Worm (Caenorhabditis elegans) whole organism, L1 larva: ENCODE results near the gene sri-6.

Experiments used
- C34B4.2 ChIP-seq: sonication (generic microtip); optimal IDR thresholded peaks from 2 replicates; lab custom pipeline; 2017; ENCODE audit warnings: mild to moderate bottlenecking, missing genetic modification characterization, missing compliant biosample characterization
- F16B12.6 ChIP-seq: fragments of 150-350 bp; optimal IDR thresholded peaks from 2 replicates; lab custom pipeline; 2014; ENCODE audit warnings: missing biosample characterization, missing genetic modification characterization
- aly-2 ChIP-seq: fragments of 150-350 bp; optimal IDR thresholded peaks from 2 replicates; lab custom pipeline; 2014; ENCODE audit warnings: missing biosample characterization, missing genetic modification characterization
- ama-1 ChIP-seq: fragments of 150-350 bp; optimal IDR thresholded peaks from 2 replicates; lab custom pipeline; 2014
- blmp-1 ChIP-seq: fragments of 150-350 bp; optimal IDR thresholded peaks from 2 replicates; lab custom pipeline; 2014; ENCODE audit warnings: missing biosample characterization, missing genetic modification characterization
- ceh-63 ChIP-seq: fragments of 200-800 bp; sonication (Bioruptor generic); optimal IDR thresholded peaks from 2 replicates; lab custom pipeline; 2018; ENCODE audit warnings: mild to moderate bottlenecking, missing genetic modification characterization, missing compliant biosample characterization
- ceh-88 ChIP-seq: fragments of 200-800 bp; sonication (Bioruptor generic); IDR thresholded peaks from 2 replicates; pipeline ENCODE4 v1.3.6; 2022; ENCODE audit warnings: missing genetic modification characterization, missing compliant biosample characterization
- ces-1 ChIP-seq: fragments of 150-350 bp; optimal IDR thresholded peaks from 2 replicates; lab custom pipeline; 2014; ENCODE audit warnings: missing biosample characterization, missing genetic modification reagents, missing genetic modification characterization
- dpl-1 ChIP-seq, 3 experiments: fragments of 150-350 bp in 2 of 3; sonication (generic microtip) in 1 of 3; optimal IDR thresholded peaks; 2 replicates each; lab custom pipeline; 2014 to 2017; ENCODE audit warnings: missing biosample characterization in 3 of 3, missing genetic modification characterization in 3 of 3, missing genetic modification reagents in 3 of 3
- efl-1 ChIP-seq, 4 experiments: fragments of 150-350 bp; optimal IDR thresholded peaks in 3 of 4; peaks in 1 of 4; 1 replicate in 1 of 4; 2 replicates in 3 of 4; lab custom pipeline; 2014; ENCODE audit warnings: missing biosample characterization in 2 of 4, missing genetic modification characterization in 2 of 4, missing genetic modification reagents in 2 of 4
- egl-13 ChIP-seq: sonication (generic microtip); optimal IDR thresholded peaks from 2 replicates; lab custom pipeline; 2016; ENCODE audit warnings: missing genotype, missing genetic modification reagents, missing genetic modification characterization, missing compliant biosample characterization
- elt-2 ChIP-seq: sonication (generic microtip); optimal IDR thresholded peaks from 2 replicates; lab custom pipeline; 2016; ENCODE audit warnings: missing genetic modification characterization, mild to moderate bottlenecking, inconsistent platforms, missing compliant biosample characterization, missing genetic modification reagents
- elt-3 ChIP-seq, 6 experiments: fragments of 150-350 bp in 1 of 6; sonication (generic microtip); optimal IDR thresholded peaks; 2 replicates each; lab custom pipeline; 2017 to 2018; ENCODE audit warnings: missing biosample characterization in 6 of 6, missing genetic modification characterization in 6 of 6, inconsistent platforms in 1 of 6
- ets-5 ChIP-seq: fragments of 200-800 bp; sonication (Bioruptor generic); IDR thresholded peaks from 2 replicates; pipeline ENCODE4 v1.3.6; 2022; ENCODE audit warnings: missing genetic modification characterization, missing compliant biosample characterization
- fkh-10 ChIP-seq: sonication (generic microtip); optimal IDR thresholded peaks from 2 replicates; lab custom pipeline; 2017; ENCODE audit warnings: missing biosample characterization, missing genetic modification reagents, missing genetic modification characterization
- fkh-4 ChIP-seq: sonication (generic microtip); optimal IDR thresholded peaks from 2 replicates; lab custom pipeline; 2016; ENCODE audit warnings: missing compliant biosample characterization, missing genetic modification characterization, borderline replicate concordance
- hlh-17 ChIP-seq: fragments of 200-800 bp; sonication (Bioruptor generic); optimal IDR thresholded peaks from 2 replicates; lab custom pipeline; 2018; ENCODE audit warnings: missing genetic modification characterization, mild to moderate bottlenecking, missing compliant biosample characterization, moderate library complexity, borderline replicate concordance
- hlh-4 ChIP-seq: sonication (generic microtip); optimal IDR thresholded peaks from 2 replicates; lab custom pipeline; 2016; ENCODE audit warnings: mild to moderate bottlenecking, missing genetic modification characterization, missing compliant biosample characterization
- jun-1 ChIP-seq: fragments of 150-350 bp; optimal IDR thresholded peaks from 2 replicates; lab custom pipeline; 2014; ENCODE audit warnings: missing biosample characterization, missing genetic modification reagents, missing genetic modification characterization
- lin-13 ChIP-seq: fragments of 150-350 bp; optimal IDR thresholded peaks from 2 replicates; lab custom pipeline; 2014; ENCODE audit warnings: missing biosample characterization, missing genetic modification reagents, missing genetic modification characterization
- lin-15B ChIP-seq: fragments of 150-350 bp; sonication (generic microtip); optimal IDR thresholded peaks from 3 replicates; lab custom pipeline; 2014; ENCODE audit warnings: missing biosample characterization, missing genetic modification characterization
- lin-39 ChIP-seq: fragments of 150-350 bp; optimal IDR thresholded peaks from 2 replicates; lab custom pipeline; 2014; ENCODE audit warnings: missing biosample characterization, missing genetic modification reagents, missing genetic modification characterization
- mdl-1 ChIP-seq, 2 experiments: fragments of 150-350 bp; optimal IDR thresholded peaks; 2 replicates each; lab custom pipeline; 2014 to 2017; ENCODE audit warnings: missing biosample characterization in 2 of 2, missing genetic modification characterization in 2 of 2, inconsistent platforms in 1 of 2
- mep-1 ChIP-seq: fragments of 150-350 bp; optimal IDR thresholded peaks from 2 replicates; lab custom pipeline; 2014; ENCODE audit warnings: missing biosample characterization, missing genetic modification characterization
- nhr-47 ChIP-seq: sonication (generic microtip); optimal IDR thresholded peaks from 2 replicates; lab custom pipeline; 2016; ENCODE audit warnings: mild to moderate bottlenecking, missing genetic modification characterization, moderate library complexity, missing compliant biosample characterization
- nhr-84 ChIP-seq: sonication (generic microtip); optimal IDR thresholded peaks from 2 replicates; lab custom pipeline; 2017; ENCODE audit warnings: missing biosample characterization, missing genetic modification characterization
- nhr-90 ChIP-seq: sonication (generic microtip); optimal IDR thresholded peaks from 2 replicates; lab custom pipeline; 2016; ENCODE audit warnings: mild to moderate bottlenecking, missing genetic modification characterization, missing compliant biosample characterization; ENCODE audit not compliant: poor library complexity
- pag-3 ChIP-seq: sonication (generic microtip); optimal IDR thresholded peaks from 2 replicates; lab custom pipeline; 2017; ENCODE audit warnings: missing genetic modification characterization, mild to moderate bottlenecking, missing compliant biosample characterization, antibody characterized with exemption, borderline replicate concordance; ENCODE audit not compliant: insufficient read depth
- pqm-1 ChIP-seq: sonication (generic microtip); optimal IDR thresholded peaks from 3 replicates; lab custom pipeline; 2017; ENCODE audit warnings: missing biosample characterization, missing genetic modification characterization
- rnt-1 ChIP-seq: sonication (generic microtip); optimal IDR thresholded peaks from 2 replicates; lab custom pipeline; 2016; ENCODE audit warnings: mild to moderate bottlenecking, missing genetic modification characterization, moderate library complexity, missing compliant biosample characterization
- sptf-1 ChIP-seq: fragments of 150-350 bp; optimal IDR thresholded peaks from 2 replicates; lab custom pipeline; 2014; ENCODE audit warnings: missing biosample characterization, missing genetic modification characterization
- sup-37 ChIP-seq: fragments of 200-800 bp; sonication (Bioruptor generic); optimal IDR thresholded peaks from 2 replicates; lab custom pipeline; 2018; ENCODE audit warnings: mild to moderate bottlenecking, missing genetic modification characterization, missing compliant biosample characterization
- tlp-1 ChIP-seq: fragments of 150-350 bp; optimal IDR thresholded peaks from 2 replicates; lab custom pipeline; 2014; ENCODE audit warnings: missing biosample characterization, missing genetic modification characterization
- zag-1 ChIP-seq: fragments of 150-350 bp; optimal IDR thresholded peaks from 2 replicates; lab custom pipeline; 2014; ENCODE audit warnings: missing biosample characterization, missing genetic modification characterization
- ztf-11 ChIP-seq, 2 experiments: sonication (generic microtip); optimal IDR thresholded peaks; 2 replicates each; lab custom pipeline; 2016 to 2017; ENCODE audit warnings: missing genetic modification characterization in 2 of 2, missing biosample characterization in 1 of 2, missing compliant biosample characterization in 1 of 2

Gene sri-6

DNA sequence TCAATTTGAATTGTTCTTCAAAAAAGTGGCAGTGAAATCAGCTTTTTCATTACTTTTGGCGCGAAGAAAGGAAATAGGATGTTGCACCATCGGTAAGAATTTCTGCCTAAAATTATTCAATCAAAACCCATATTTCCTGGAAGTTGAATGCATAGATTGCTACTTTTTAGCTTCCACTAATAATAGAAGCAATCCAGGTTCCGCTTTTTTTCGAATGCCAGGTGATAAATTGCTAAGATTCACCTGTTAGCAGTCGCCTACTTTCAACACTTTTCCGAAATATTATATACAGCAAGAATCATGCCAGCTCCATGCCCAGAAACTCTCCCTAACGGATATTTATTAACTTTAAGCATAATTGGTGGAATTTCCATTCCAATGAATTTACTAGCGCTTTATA is at the start of gene sri-6:
sri-6 (plus strand) TSS at position 301 of the 400 bp plus-strand sequence.
- TF ChIP-seq lin-15B (no peak), tlp-1 (tag; lab: Kevin White, UChicago) (no peak), hlh-4 (tag; lab: Kevin White, UChicago) (peak; percentile 65), nhr-47 (tag; lab: Kevin White, UChicago) (no peak), lin-39 (no peak), efl-1 (optimal IDR thresholded peaks at IDR 0.05; lab: Kevin White, UChicago) (no peak), efl-1 (GFP tag; optimal IDR thresholded peaks at IDR 0.05 in 1 of 2; lab: Kevin White, UChicago) (peak in 1 of 2 experiments; percentile 12)

- no peak for TF ChIP-seq elt-3 (tag; optimal IDR thresholded peaks at IDR 0.05; lab: Kevin White, UChicago)
- peak; percentile 90 for TF ChIP-seq elt-2 (tag; lab: Kevin White, UChicago)
- no peak for TF ChIP-seq dpl-1 (GFP tag; optimal IDR thresholded peaks at IDR 0.05; lab: Kevin White, UChicago)
- TF ChIP-seq pqm-1 (tag; lab: Kevin White, UChicago): peak; percentile 44
- TF ChIP-seq nhr-90 (tag; lab: Kevin White, UChicago): no peak
- no peak for TF ChIP-seq zag-1 (tag; lab: Kevin White, UChicago)
- no peak for TF ChIP-seq mep-1 (tag; lab: Kevin White, UChicago)
- no peak for TF ChIP-seq ets-5 (GFP tag; lab: Robert Waterston, UW)
These were observed 47.5 kb upstream of the sri-6 start, which contains the start of gene clec-41 for ce11 chrV:13137955-13138354. TSS of gene clec-41 (minus strand) at chrV:13138101.

DNA sequence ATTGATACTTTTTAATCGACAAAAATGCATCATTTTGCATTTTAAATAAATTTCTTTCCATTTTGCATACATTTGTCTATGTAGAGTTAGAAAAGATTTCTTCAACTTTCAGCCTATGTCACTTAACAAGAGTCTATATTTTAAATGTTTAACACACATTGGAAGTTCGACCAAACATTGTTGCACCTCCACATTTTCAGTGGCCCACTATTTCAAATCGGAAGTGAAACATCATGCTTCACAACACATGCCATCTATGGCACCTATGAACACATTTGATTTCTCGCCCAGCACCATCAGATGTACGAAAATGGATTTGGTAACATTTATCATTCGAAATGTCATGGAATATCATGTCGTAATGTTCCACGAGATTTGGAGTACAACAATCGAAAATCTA is 46.8 kb upstream of the sri-6 start, which contains the start of gene dhc-3:
dhc-3 (plus strand) TSS at position 301 of the 400 bp plus-strand sequence.
- TF ChIP-seq egl-13 (tag; lab: Kevin White, UChicago): no peak
- TF ChIP-seq nhr-84: no peak
- no peak for TF ChIP-seq ces-1 (GFP tag; lab: Kevin White, UChicago)

DNA sequence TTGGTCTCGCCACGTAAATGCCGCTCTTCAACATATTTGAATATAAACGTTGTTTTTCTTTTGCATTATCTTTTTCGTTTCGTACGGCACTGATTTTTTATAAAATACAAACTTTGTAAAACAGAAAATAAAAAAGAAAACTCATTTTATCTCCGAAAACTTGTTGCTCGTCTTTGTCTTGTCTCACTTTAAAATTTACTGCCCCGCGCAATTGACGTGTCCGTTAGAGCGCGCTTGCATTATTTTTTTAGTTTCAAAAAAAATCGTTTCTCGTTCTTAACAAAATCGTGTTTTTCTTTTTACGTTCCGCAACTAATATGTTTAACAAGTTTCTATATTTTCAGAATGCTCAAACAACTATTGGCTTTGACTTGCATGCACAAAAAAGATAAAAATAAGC is 32.9 kb upstream of the sri-6 start, which contains the start of gene noca-1:
noca-1 (plus strand) TSS at position 345 of the 400 bp plus-strand sequence.
- TF ChIP-seq fkh-4 (tag; lab: Kevin White, UChicago) (no peak), fkh-10 (GFP tag; lab: Kevin White, UChicago) (no peak), efl-1 (optimal IDR thresholded peaks at IDR 0.05; lab: Kevin White, UChicago) (peak in 1 of 2 experiments; percentile 19), efl-1 (GFP tag; optimal IDR thresholded peaks at IDR 0.05 in 1 of 2; lab: Kevin White, UChicago) (no peak), dpl-1 (GFP tag; optimal IDR thresholded peaks at IDR 0.05; lab: Kevin White, UChicago) (no peak), jun-1 (no peak), blmp-1 (tag; lab: Kevin White, UChicago) (no peak)

ce11 chrV:13154225-13154624 is 31.3 kb upstream of the sri-6 start:
- TF ChIP-seq sptf-1 (tag; lab: Kevin White, UChicago) (no peak), hlh-4 (tag; lab: Kevin White, UChicago) (no peak), aly-2 (tag; lab: Kevin White, UChicago) (no peak), ama-1 (lab: Kevin White, UChicago) (no peak), lin-13 (GFP tag; lab: Kevin White, UChicago) (no peak), C34B4.2 (tag; lab: Kevin White, UChicago) (no peak), ztf-11 (tag; optimal IDR thresholded peaks at IDR 0.05; lab: Kevin White, UChicago) (no peak), ceh-88 (GFP tag; lab: Robert Waterston, UW) (no peak), egl-13 (tag; lab: Kevin White, UChicago) (no peak), jun-1 (no peak), ceh-63 (GFP tag; lab: Kevin White, UChicago) (no peak), mdl-1 (tag; optimal IDR thresholded peaks at IDR 0.05; lab: Kevin White, UChicago) (no peak), hlh-17 (GFP tag; lab: Kevin White, UChicago) (no peak), lin-15B (no peak), rnt-1 (tag; lab: Kevin White, UChicago) (no peak), F16B12.6 (no peak), pag-3 (tag; lab: Kevin White, UChicago) (no peak), sup-37 (GFP tag; lab: Kevin White, UChicago) (no peak)
